Fruit fly (Drosophila melanogaster) whole organism, embryonic: ENCODE measurements around the gene FipoQ.

ENCODE experiments used
- Abd-B ChIP-seq: fragments of 200-800 bp; sonication (Bioruptor generic); optimal IDR thresholded peaks from 2 replicates; lab custom pipeline; 2018; ENCODE audit warnings: missing biosample characterization, mild to moderate bottlenecking, missing genetic modification characterization, moderate library complexity
- CG6791 ChIP-seq: fragments of 200-800 bp; sonication (Bioruptor generic); IDR thresholded peaks from 3 replicates; pipeline ENCODE4 v1.3.6; 2022; ENCODE audit warnings: missing biosample characterization, missing genetic modification characterization; ENCODE audit not compliant: partially characterized antibody
- CG8478 ChIP-seq: fragments of >200 bp; optimal IDR thresholded peaks from 2 replicates; lab custom pipeline; 2018
- CG8765 ChIP-seq: fragments of 200-800 bp; sonication (Bioruptor generic); IDR thresholded peaks from 2 replicates; pipeline ENCODE4 v1.3.6; 2022; ENCODE audit warnings: missing biosample characterization, missing genetic modification characterization
- CG9609 ChIP-seq: fragments of 200-800 bp; sonication (Bioruptor generic); optimal IDR thresholded peaks from 3 replicates; lab custom pipeline; 2016; ENCODE audit warnings: missing biosample characterization, missing genetic modification characterization
- Hr51 ChIP-seq, 2 experiments: fragments of 200-800 bp; sonication (Bioruptor generic); optimal IDR thresholded peaks; 2 replicates in 1 of 2; 3 replicates in 1 of 2; lab custom pipeline; 2016 to 2018; ENCODE audit warnings: missing biosample characterization in 2 of 2, missing genetic modification characterization in 2 of 2, mild to moderate bottlenecking in 1 of 2, moderate library complexity in 1 of 2
- Lpt ChIP-seq: fragments of >200 bp; optimal IDR thresholded peaks from 2 replicates; lab custom pipeline; 2018; ENCODE audit warnings: missing biosample characterization, missing genetic modification characterization
- kah ChIP-seq: fragments of 200-800 bp; sonication (Bioruptor generic); optimal IDR thresholded peaks from 2 replicates; lab custom pipeline; 2018; ENCODE audit warnings: missing biosample characterization, mild to moderate bottlenecking, missing genetic modification characterization
- pan ChIP-seq, 4 experiments: fragments of >200 bp in 3 of 4; fragments of 200-800 bp in 1 of 4; sonication (Bioruptor generic) in 1 of 4; optimal IDR thresholded peaks in 3 of 4; IDR thresholded peaks in 1 of 4; 2 replicates each; pipeline versions ENCODE4 v1.3.6 to Lab custom; 2017 to 2022; ENCODE audit warnings: missing biosample characterization in 2 of 4, missing genetic modification characterization in 2 of 4, mixed read lengths in 1 of 4
- rib ChIP-seq: fragments of 200-800 bp; sonication (Bioruptor generic); IDR thresholded peaks from 2 replicates; pipeline ENCODE4 v1.3.6; 2022; ENCODE audit warnings: missing biosample characterization, missing genetic modification characterization
- sr ChIP-seq: fragments of 200-800 bp; sonication (Bioruptor generic); IDR thresholded peaks from 3 replicates; pipeline ENCODE4 v1.3.6; 2022; ENCODE audit warnings: missing biosample characterization, missing genetic modification characterization
- tx ChIP-seq: fragments of 200-800 bp; sonication (Bioruptor generic); optimal IDR thresholded peaks from 2 replicates; lab custom pipeline; 2016; ENCODE audit warnings: missing biosample characterization, missing genetic modification characterization
- usp ChIP-seq: fragments of >200 bp; optimal IDR thresholded peaks from 2 replicates; lab custom pipeline; 2017; ENCODE audit warnings: missing biosample characterization, missing genetic modification characterization
- vnd ChIP-seq: fragments of 200-800 bp; sonication (Bioruptor generic); IDR thresholded peaks from 3 replicates; pipeline ENCODE4 v1.3.6; 2022; ENCODE audit warnings: missing biosample characterization, missing genetic modification characterization; ENCODE audit not compliant: partially characterized antibody

DNA sequence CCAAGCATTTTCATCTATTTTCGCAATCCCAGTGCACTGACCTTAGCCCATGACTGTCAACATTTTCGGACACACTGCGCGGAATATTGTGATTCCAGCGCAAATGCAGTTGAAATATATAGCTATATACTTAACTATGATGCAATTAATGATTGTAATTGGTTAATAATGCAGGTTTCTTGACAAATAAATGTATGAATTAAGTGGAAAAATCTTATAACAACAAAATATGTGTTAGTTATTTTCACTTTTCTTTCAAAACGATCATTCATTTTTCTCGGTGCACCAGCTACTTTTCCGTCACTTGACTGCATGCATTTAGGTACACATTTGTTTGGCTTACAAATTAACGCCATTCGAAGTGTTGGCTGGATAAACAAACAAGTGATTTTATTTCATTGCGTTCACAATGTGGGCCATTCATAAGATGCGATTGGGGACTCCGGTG lies 35.9 kb upstream of the FipoQ start:
- TF ChIP-seq CG6791 (no peak), rib (GFP tag; lab: Robert Waterston, UW) (no peak), CG9609 (GFP tag; lab: Kevin White, UChicago) (no peak), CG8478 (lab: Kevin White, UChicago) (no peak), vnd (no peak), CG8765 (0 out of 2 replicates have a peak, but pooled peaks have one; percentile 25), sr (GFP tag; lab: Robert Waterston, UW) (no peak), Lpt (no peak), Hr51 (GFP tag; optimal IDR thresholded peaks at IDR 0.05; lab: Kevin White, UChicago) (peak; percentile 40 to 68), tx (GFP tag; lab: Kevin White, UChicago) (peak; percentile 49), Abd-B (GFP tag; lab: Kevin White, UChicago) (peak; percentile 10), usp (GFP tag; lab: Kevin White, UChicago) (no peak), pan (optimal IDR thresholded peaks at IDR 0.05; lab: Kevin White, UChicago) (no peak), pan (GFP tag; optimal IDR thresholded peaks at IDR 0.05 in 1 of 2, IDR thresholded peaks at IDR 0.05 in 1 of 2) (peak in 1 of 2 experiments; percentile 46), kah (GFP tag; lab: Kevin White, UChicago) (peak; percentile 66)
